Fruit fly (Drosophila melanogaster): ENCODE data around the gene Prosbeta4R1.

Gene Prosbeta4R1

DNA sequence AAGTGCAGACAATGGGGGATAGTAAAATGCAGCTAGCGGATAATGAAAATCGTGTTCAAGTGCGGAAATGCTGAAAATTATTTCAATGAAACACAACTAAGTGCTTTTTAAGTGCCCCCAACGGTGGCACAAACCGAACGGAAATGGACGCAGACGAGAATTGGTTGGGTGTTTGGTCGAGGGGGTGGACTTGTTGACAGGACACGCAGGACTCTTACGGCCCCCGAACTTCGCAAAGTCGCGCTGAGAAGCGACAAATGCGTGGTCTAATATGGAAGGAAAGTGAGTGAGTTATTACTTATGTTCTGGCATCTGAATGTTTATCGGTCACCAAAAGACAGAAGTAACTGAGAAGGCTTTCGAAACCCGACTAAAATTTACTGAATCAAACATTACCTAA lies at the start of gene Prosbeta4R1:
Prosbeta4R1 (plus strand) TSS at position 301 of the 400 bp plus-strand sequence.
- TF ChIP-seq psq (optimal IDR thresholded peaks at IDR 0.05), result no peak
- no peak for TF ChIP-seq Sin3A (optimal IDR thresholded peaks at IDR 0.05)
- TF ChIP-seq insv (optimal IDR thresholded peaks at IDR 0.05), result no peak
- no peak for TF ChIP-seq ttk (optimal IDR thresholded peaks at IDR 0.05)
- TF ChIP-seq h (optimal IDR thresholded peaks at IDR 0.05), result no peak
- no peak for TF ChIP-seq Myc (optimal IDR thresholded peaks at IDR 0.05)

DNA sequence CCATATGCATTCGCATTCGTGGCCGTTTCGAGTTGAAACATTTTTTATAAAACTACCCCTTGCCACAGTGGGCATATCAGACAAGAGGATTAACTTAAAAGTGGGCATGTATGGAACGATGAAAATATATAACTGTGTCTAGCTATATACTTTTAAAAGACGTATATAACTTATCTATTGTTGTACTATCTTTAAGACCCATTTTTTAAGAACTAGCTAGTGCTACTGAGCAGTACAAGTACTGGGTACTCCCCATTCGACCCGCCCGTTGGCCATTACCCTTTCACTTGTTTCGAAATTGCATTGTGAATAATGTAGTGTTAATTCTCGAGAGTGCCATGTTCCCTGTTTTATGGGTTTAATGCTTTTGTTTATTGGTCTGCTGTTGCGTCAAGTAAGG lies 46.1 kb upstream of the Prosbeta4R1 start:
- no peak for TF ChIP-seq Sin3A (optimal IDR thresholded peaks at IDR 0.05)
- TF ChIP-seq h (optimal IDR thresholded peaks at IDR 0.05), result no peak
- no peak for TF ChIP-seq ttk (optimal IDR thresholded peaks at IDR 0.05)
- no peak for TF ChIP-seq insv (optimal IDR thresholded peaks at IDR 0.05)
- no peak for TF ChIP-seq psq (optimal IDR thresholded peaks at IDR 0.05)
- TF ChIP-seq Myc (optimal IDR thresholded peaks at IDR 0.05), result no peak

DNA sequence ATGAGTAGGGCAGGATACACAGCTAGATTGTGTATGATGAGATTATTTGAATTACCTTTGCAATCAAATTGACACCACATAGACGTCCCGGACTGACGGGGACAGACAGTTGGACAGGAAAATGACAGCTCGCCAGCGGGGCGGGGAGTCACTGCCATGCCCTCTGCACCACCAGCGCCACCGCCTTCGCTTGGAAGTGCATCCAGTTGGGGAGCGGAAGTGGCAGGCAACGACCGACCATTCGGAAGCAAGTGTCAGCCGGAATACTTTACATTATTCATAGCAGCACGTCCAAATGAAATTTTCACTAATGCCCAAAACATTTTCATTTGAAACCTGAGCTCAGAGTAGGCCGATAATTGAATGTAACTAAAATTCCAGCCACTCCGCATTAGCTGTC lies 43.2 kb upstream of the Prosbeta4R1 start, which contains the start of gene CG15395:
CG15395 (plus strand) TSS at position 301 of the 400 bp plus-strand sequence.
- TF ChIP-seq ttk (optimal IDR thresholded peaks at IDR 0.05) (no peak), Myc (optimal IDR thresholded peaks at IDR 0.05) (no peak), h (optimal IDR thresholded peaks at IDR 0.05) (no peak), psq (optimal IDR thresholded peaks at IDR 0.05) (no peak)

DNA sequence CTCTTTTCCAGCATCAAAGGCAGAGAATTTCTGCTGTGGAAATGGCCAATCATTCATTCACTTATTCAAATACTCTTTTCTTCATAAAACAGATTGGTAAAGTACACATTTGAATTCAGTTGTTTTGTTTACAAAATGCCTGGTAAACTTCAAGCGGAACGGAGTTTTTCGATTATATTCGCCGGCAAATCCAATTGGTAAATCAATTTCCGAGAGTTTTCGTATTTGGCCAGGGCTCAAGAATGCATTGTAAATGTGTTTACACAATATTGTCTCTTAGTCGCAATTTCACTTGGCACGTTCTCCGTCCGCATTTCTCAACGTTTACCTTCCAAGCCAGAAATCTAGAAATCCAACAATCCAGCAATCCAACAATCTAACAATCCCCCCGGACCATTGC lies 33.0 kb upstream of the Prosbeta4R1 start, which contains the start of gene CG43403:
CG43403 (plus strand) TSS at position 301 of the 400 bp plus-strand sequence.
- TF ChIP-seq ttk (optimal IDR thresholded peaks at IDR 0.05) (no peak), h (optimal IDR thresholded peaks at IDR 0.05) (no peak), insv (optimal IDR thresholded peaks at IDR 0.05) (no peak), Myc (optimal IDR thresholded peaks at IDR 0.05) (no peak), psq (optimal IDR thresholded peaks at IDR 0.05) (no peak), Sin3A (optimal IDR thresholded peaks at IDR 0.05) (no peak)

DNA sequence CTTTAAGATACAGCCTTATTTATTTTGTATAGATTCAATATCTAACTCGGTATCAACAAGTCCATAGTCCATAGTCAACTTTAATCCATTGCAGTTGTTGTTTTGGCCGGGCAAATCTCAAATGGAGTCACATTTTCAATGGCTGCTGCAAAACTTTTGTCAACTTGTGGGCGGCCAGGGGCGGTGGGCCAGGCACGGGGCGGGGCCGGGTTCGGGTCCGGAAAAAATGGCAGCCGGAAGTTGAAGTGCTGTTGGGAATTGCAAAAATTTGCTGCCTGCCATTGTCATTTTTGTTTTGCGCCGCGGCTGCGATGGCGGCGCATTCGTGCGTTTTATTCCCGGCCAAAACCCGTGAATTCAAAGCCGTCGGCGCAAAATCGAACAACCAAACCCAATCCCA lies 28.9 kb upstream of the Prosbeta4R1 start:
- TF ChIP-seq psq (optimal IDR thresholded peaks at IDR 0.05) (no peak), ttk (optimal IDR thresholded peaks at IDR 0.05) (no peak), h (optimal IDR thresholded peaks at IDR 0.05) (no peak), insv (optimal IDR thresholded peaks at IDR 0.05) (no peak), Myc (optimal IDR thresholded peaks at IDR 0.05) (no peak), Sin3A (optimal IDR thresholded peaks at IDR 0.05) (no peak)

- no peak for TF ChIP-seq h (optimal IDR thresholded peaks at IDR 0.05)
- TF ChIP-seq insv (optimal IDR thresholded peaks at IDR 0.05), result no peak
- TF ChIP-seq ttk (optimal IDR thresholded peaks at IDR 0.05), result no peak
- no peak for TF ChIP-seq Sin3A (optimal IDR thresholded peaks at IDR 0.05)
- TF ChIP-seq psq (optimal IDR thresholded peaks at IDR 0.05), result no peak
- TF ChIP-seq Myc (optimal IDR thresholded peaks at IDR 0.05), result no peak
Observed at dm6 chr2L:2627507-2627906, 25.3 kb upstream of the Prosbeta4R1 start.

dm6 chr2L:2628760-2629159 lies 24.1 kb upstream of the Prosbeta4R1 start:
- TF ChIP-seq Myc (optimal IDR thresholded peaks at IDR 0.05) (no peak), psq (optimal IDR thresholded peaks at IDR 0.05) (no peak), ttk (optimal IDR thresholded peaks at IDR 0.05) (no peak), insv (optimal IDR thresholded peaks at IDR 0.05) (no peak), h (optimal IDR thresholded peaks at IDR 0.05) (no peak), Sin3A (optimal IDR thresholded peaks at IDR 0.05) (no peak)

DNA sequence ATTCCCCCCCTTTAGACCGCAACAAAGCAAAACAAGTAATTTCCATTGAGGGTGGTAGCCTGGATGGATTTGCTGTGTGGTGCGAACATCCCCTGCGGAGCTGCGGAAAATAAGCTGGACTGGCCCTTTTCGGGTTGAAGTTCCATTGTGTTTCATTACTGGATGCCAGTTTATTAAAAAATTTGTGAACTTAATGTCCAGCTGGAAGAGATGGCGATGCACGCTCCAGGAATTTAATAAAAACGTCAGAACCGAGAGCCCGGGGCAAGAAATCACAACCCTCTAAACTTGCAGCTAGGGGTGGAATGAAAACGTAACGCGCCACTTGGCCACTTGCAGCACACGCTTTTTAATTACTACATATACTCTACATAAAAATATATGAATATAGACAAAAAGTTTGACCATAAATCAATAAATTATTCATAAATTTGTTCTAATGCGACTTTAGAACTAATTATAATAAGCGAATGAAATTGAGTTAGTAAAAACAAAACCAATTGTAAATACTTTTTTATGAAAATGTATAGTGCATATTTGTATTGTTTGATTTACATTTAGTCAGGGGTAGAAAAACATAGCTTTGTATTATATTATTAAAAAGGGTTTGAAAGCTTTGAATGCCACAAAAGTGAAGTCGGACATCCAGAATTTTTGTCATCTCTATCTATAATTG lies 16.4 kb upstream of the Prosbeta4R1 start:
- no peak for TF ChIP-seq Sin3A (optimal IDR thresholded peaks at IDR 0.05)

dm6 chr2L:2637002-2637377 lies 15.9 kb upstream of the Prosbeta4R1 start:
- TF ChIP-seq insv (optimal IDR thresholded peaks at IDR 0.05) (no peak), ttk (optimal IDR thresholded peaks at IDR 0.05) (no peak), Myc (optimal IDR thresholded peaks at IDR 0.05) (no peak), Sin3A (optimal IDR thresholded peaks at IDR 0.05) (no peak), psq (optimal IDR thresholded peaks at IDR 0.05) (no peak), h (optimal IDR thresholded peaks at IDR 0.05) (no peak)

DNA sequence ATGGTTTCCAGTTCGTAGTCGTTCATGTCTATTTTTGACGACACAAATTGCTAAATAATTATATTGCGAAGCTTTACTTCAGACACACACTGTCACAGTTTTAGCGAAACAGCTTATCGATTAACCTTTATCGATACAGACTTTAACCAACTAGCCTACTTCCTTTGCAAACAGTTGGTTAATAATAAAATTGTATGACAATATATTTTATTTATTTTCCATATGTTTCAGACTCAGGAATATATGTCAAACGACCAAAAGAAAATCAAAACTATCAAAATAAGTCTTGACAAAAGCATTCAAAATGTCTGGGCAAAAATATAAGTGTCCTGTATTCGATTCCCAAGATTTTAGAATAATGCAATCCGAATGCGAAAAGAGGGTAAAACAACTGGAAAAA lies 5.2 kb upstream of the Prosbeta4R1 start, which contains the start of the genes CG9962 and CG43851:
CG9962 (minus strand) TSS at position 101 of the 400 bp plus-strand sequence.
CG43851 (plus strand) TSS at position 267 of the 400 bp plus-strand sequence.
- TF ChIP-seq ttk (optimal IDR thresholded peaks at IDR 0.05) (no peak), insv (optimal IDR thresholded peaks at IDR 0.05) (no peak), Sin3A (optimal IDR thresholded peaks at IDR 0.05) (no peak), psq (optimal IDR thresholded peaks at IDR 0.05) (no peak), Myc (optimal IDR thresholded peaks at IDR 0.05) (no peak), h (optimal IDR thresholded peaks at IDR 0.05) (no peak)

DNA sequence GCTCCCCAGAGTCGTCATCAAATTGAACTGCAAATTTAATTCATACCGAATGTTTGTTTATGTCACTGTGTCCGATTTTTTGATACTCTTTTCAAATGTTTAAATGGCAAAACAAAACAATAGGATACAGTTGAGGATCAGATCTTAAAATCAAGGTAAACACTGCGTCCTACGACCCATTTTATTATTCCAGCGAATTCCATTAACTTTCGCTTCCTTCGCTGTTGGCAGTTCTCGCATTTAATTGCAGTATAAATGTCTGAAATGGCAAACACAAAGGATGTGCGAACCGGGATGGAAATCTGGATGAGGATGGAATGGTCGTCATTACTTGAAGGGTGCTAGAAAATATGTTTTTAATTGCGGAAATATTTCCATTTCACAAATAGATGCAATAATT lies 532 bp upstream of the Prosbeta4R1 start, which contains the start of gene CG33125:
CG33125 (minus strand) TSS at position 101 of the 400 bp plus-strand sequence.
- TF ChIP-seq Myc (optimal IDR thresholded peaks at IDR 0.05) (no peak), psq (optimal IDR thresholded peaks at IDR 0.05) (no peak), ttk (optimal IDR thresholded peaks at IDR 0.05) (no peak), Sin3A (optimal IDR thresholded peaks at IDR 0.05) (no peak), insv (optimal IDR thresholded peaks at IDR 0.05) (no peak), h (optimal IDR thresholded peaks at IDR 0.05) (no peak)

dm6 chr2L:2653749-2654148 lies 903 bp downstream of the Prosbeta4R1 start, which contains the start of gene Or23a:
TSS of gene Or23a (plus strand) at chr2L:2654049.
- no peak for TF ChIP-seq Myc (optimal IDR thresholded peaks at IDR 0.05)
- TF ChIP-seq h (optimal IDR thresholded peaks at IDR 0.05), result no peak
- TF ChIP-seq psq (optimal IDR thresholded peaks at IDR 0.05), result no peak
- no peak for TF ChIP-seq insv (optimal IDR thresholded peaks at IDR 0.05)
- no peak for TF ChIP-seq ttk (optimal IDR thresholded peaks at IDR 0.05)
- no peak for TF ChIP-seq Sin3A (optimal IDR thresholded peaks at IDR 0.05)

- TF ChIP-seq h (optimal IDR thresholded peaks at IDR 0.05) (no peak), Myc (optimal IDR thresholded peaks at IDR 0.05) (no peak), ttk (optimal IDR thresholded peaks at IDR 0.05) (no peak), Sin3A (optimal IDR thresholded peaks at IDR 0.05) (no peak), psq (optimal IDR thresholded peaks at IDR 0.05) (no peak), insv (optimal IDR thresholded peaks at IDR 0.05) (no peak)
Observed at dm6 chr2L:2655094-2655493, 2.2 kb downstream of the Prosbeta4R1 start, which contains the start of gene Prosbeta4R2. TSS of gene Prosbeta4R2 (plus strand) at chr2L:2655394.

Measured in Kc167 (cell line).